Fruit fly (Drosophila melanogaster) whole organism, embryonic: ENCODE results near the gene GAPsec.

Experiments
- CG10267 ChIP-seq: fragments of 200-800 bp; sonication (Bioruptor generic); optimal IDR thresholded peaks from 2 replicates; lab custom pipeline; 2018; ENCODE audit warnings: missing biosample characterization, mild to moderate bottlenecking, missing genetic modification characterization, moderate library complexity
- CG10654 ChIP-seq: fragments of 200-800 bp; sonication (Bioruptor generic); optimal IDR thresholded peaks from 2 replicates; lab custom pipeline; 2016; ENCODE audit warnings: missing biosample characterization, missing genetic modification characterization
- CG11696 ChIP-seq: fragments of 200-800 bp; sonication (Bioruptor generic); IDR thresholded peaks from 2 replicates; pipeline ENCODE4 v1.3.6; 2022; ENCODE audit warnings: missing biosample characterization, missing genetic modification characterization
- CG12236 ChIP-seq: fragments of 200-800 bp; sonication (Bioruptor generic); optimal IDR thresholded peaks from 2 replicates; lab custom pipeline; 2016; ENCODE audit warnings: missing biosample characterization, missing genetic modification characterization
- CG12299 ChIP-seq: fragments of 200-800 bp; sonication (Bioruptor generic); optimal IDR thresholded peaks from 2 replicates; lab custom pipeline; 2018; ENCODE audit warnings: missing biosample characterization, mild to moderate bottlenecking, missing genetic modification characterization
- CG12391 ChIP-seq: fragments of 200-800 bp; sonication (Bioruptor generic); optimal IDR thresholded peaks from 3 replicates; lab custom pipeline; 2018; ENCODE audit warnings: missing biosample characterization, mild to moderate bottlenecking, missing genetic modification characterization, moderate library complexity
- CG12942 ChIP-seq: fragments of 200-800 bp; sonication (Bioruptor generic); optimal IDR thresholded peaks from 3 replicates; lab custom pipeline; 2016; ENCODE audit warnings: missing biosample characterization, missing genetic modification characterization
- CG13287 ChIP-seq: fragments of 200-800 bp; sonication (Bioruptor generic); IDR thresholded peaks from 2 replicates; pipeline ENCODE4 v1.3.6; 2022; ENCODE audit warnings: missing biosample characterization, missing genetic modification characterization; ENCODE audit not compliant: partially characterized antibody
- CG13296 ChIP-seq: fragments of 200-800 bp; sonication (Bioruptor generic); optimal IDR thresholded peaks from 3 replicates; lab custom pipeline; 2018; ENCODE audit warnings: missing biosample characterization, mild to moderate bottlenecking, missing genetic modification characterization
- CG17328 ChIP-seq: fragments of 200-800 bp; sonication (Bioruptor generic); IDR thresholded peaks from 2 replicates; pipeline ENCODE4 v1.3.6; 2022; ENCODE audit warnings: missing biosample characterization, missing genetic modification characterization
- CG2875 ChIP-seq: fragments of 200-800 bp; sonication (Bioruptor generic); optimal IDR thresholded peaks from 2 replicates; lab custom pipeline; 2017; ENCODE audit warnings: missing biosample characterization, mild to moderate bottlenecking, missing genetic modification characterization, missing genetic modification reagents
- CG30431 ChIP-seq: fragments of 200-800 bp; sonication (Bioruptor generic); optimal IDR thresholded peaks from 2 replicates; lab custom pipeline; 2017; ENCODE audit warnings: missing biosample characterization, missing genetic modification characterization
- CG32767 ChIP-seq: fragments of 200-800 bp; sonication (Bioruptor generic); IDR thresholded peaks from 2 replicates; pipeline ENCODE4 v1.3.6; 2022; ENCODE audit warnings: missing biosample characterization, missing genetic modification characterization
- CG33557 ChIP-seq: fragments of 200-800 bp; sonication (Bioruptor generic); optimal IDR thresholded peaks from 2 replicates; lab custom pipeline; 2019; ENCODE audit warnings: missing biosample characterization, mild to moderate bottlenecking, missing genetic modification characterization, moderate library complexity
- CG4617 ChIP-seq: fragments of 200-800 bp; sonication (Bioruptor generic); optimal IDR thresholded peaks from 3 replicates; lab custom pipeline; 2016; ENCODE audit warnings: missing biosample characterization, missing genetic modification characterization, borderline replicate concordance
- CG6791 ChIP-seq: fragments of 200-800 bp; sonication (Bioruptor generic); IDR thresholded peaks from 3 replicates; pipeline ENCODE4 v1.3.6; 2022; ENCODE audit warnings: missing biosample characterization, missing genetic modification characterization; ENCODE audit not compliant: partially characterized antibody
- CG6813 ChIP-seq: fragments of 200-800 bp; sonication (Bioruptor generic); optimal IDR thresholded peaks from 2 replicates; lab custom pipeline; 2017; ENCODE audit warnings: missing biosample characterization, missing genetic modification characterization, mild to moderate bottlenecking, moderate library complexity, missing genetic modification reagents
- CG8290 ChIP-seq, 3 experiments: fragments of 200-800 bp; sonication (Bioruptor generic); optimal IDR thresholded peaks; 2 replicates each; lab custom pipeline; 2016 to 2019; ENCODE audit warnings: missing biosample characterization in 3 of 3, missing genetic modification characterization in 3 of 3, mild to moderate bottlenecking in 2 of 3, moderate library complexity in 1 of 3
- CG8924 ChIP-seq: fragments of 200-800 bp; optimal IDR thresholded peaks from 3 replicates; lab custom pipeline; 2019; ENCODE audit warnings: missing biosample characterization, mild to moderate bottlenecking, missing genetic modification characterization, moderate library complexity
- CG9215 ChIP-seq: fragments of 200-800 bp; sonication (Bioruptor generic); IDR thresholded peaks from 2 replicates; pipeline ENCODE4 v1.3.6; 2022; ENCODE audit warnings: missing biosample characterization, missing genetic modification characterization
- CG9437 ChIP-seq: fragments of 200-800 bp; sonication (Bioruptor generic); optimal IDR thresholded peaks from 2 replicates; lab custom pipeline; 2018; ENCODE audit warnings: missing biosample characterization, mild to moderate bottlenecking, missing genetic modification characterization
- CG9797 ChIP-seq: fragments of 200-800 bp; sonication (Bioruptor generic); optimal IDR thresholded peaks from 3 replicates; lab custom pipeline; 2018; ENCODE audit warnings: missing biosample characterization, mild to moderate bottlenecking, missing genetic modification characterization
- CkIIα-i1 ChIP-seq: fragments of 200-800 bp; sonication (Bioruptor generic); IDR thresholded peaks from 2 replicates; pipeline ENCODE4 v1.3.6; 2022; ENCODE audit warnings: missing biosample characterization, missing genetic modification characterization
- Dp ChIP-seq: fragments of 200-800 bp; sonication (Bioruptor generic); optimal IDR thresholded peaks from 2 replicates; lab custom pipeline; 2018; ENCODE audit warnings: missing biosample characterization, mild to moderate bottlenecking, missing genetic modification characterization, moderate library complexity
- E2f2 ChIP-seq: fragments of 200-800 bp; sonication (Bioruptor generic); IDR thresholded peaks from 2 replicates; pipeline ENCODE4 v1.3.6; 2022; ENCODE audit warnings: missing biosample characterization, missing genetic modification characterization
- Lim3 ChIP-seq: fragments of 200-800 bp; sonication (Bioruptor generic); IDR thresholded peaks from 2 replicates; pipeline ENCODE4 v1.3.6; 2022; ENCODE audit warnings: missing biosample characterization, missing genetic modification characterization
- MESR4 ChIP-seq: fragments of 200-800 bp; sonication (Bioruptor generic); optimal IDR thresholded peaks from 2 replicates; lab custom pipeline; 2018; ENCODE audit warnings: missing biosample characterization, mild to moderate bottlenecking, missing genetic modification characterization, moderate library complexity
- Rx ChIP-seq: fragments of 200-800 bp; sonication (Bioruptor generic); IDR thresholded peaks from 2 replicates; pipeline ENCODE4 v1.3.6; 2022; ENCODE audit warnings: missing biosample characterization, missing genetic modification characterization
- Sin3A ChIP-seq: fragments of >200 bp; optimal IDR thresholded peaks from 2 replicates; lab custom pipeline; 2018
- ara ChIP-seq: fragments of 200-800 bp; sonication (Bioruptor generic); IDR thresholded peaks from 2 replicates; pipeline ENCODE4 v1.3.6; 2022; ENCODE audit warnings: missing biosample characterization, missing genetic modification characterization
- az2 ChIP-seq: fragments of 200-800 bp; sonication (Bioruptor generic); optimal IDR thresholded peaks from 3 replicates; lab custom pipeline; 2016; ENCODE audit warnings: missing biosample characterization, missing genetic modification characterization
- cato ChIP-seq: fragments of 200-800 bp; sonication (Bioruptor generic); optimal IDR thresholded peaks from 2 replicates; lab custom pipeline; 2016; ENCODE audit warnings: missing biosample characterization, missing genetic modification characterization, borderline replicate concordance
- chn ChIP-seq: fragments of 200-800 bp; sonication (Bioruptor generic); optimal IDR thresholded peaks from 2 replicates; lab custom pipeline; 2016; ENCODE audit warnings: missing biosample characterization, missing genetic modification characterization
- crp ChIP-seq, 2 experiments: fragments of 200-800 bp; sonication (Bioruptor generic); optimal IDR thresholded peaks; 2 replicates in 1 of 2; 3 replicates in 1 of 2; lab custom pipeline; 2017; ENCODE audit warnings: missing biosample characterization in 2 of 2, missing genetic modification characterization in 2 of 2, mild to moderate bottlenecking in 1 of 2, moderate library complexity in 1 of 2
- dpn ChIP-seq, 2 experiments: fragments of 200-800 bp; sonication (Bioruptor generic); optimal IDR thresholded peaks; 3 replicates each; lab custom pipeline; 2016; ENCODE audit warnings: missing biosample characterization in 2 of 2, missing genetic modification characterization in 2 of 2
- gfzf ChIP-seq: fragments of 200-800 bp; sonication (Bioruptor generic); optimal IDR thresholded peaks from 2 replicates; lab custom pipeline; 2016; ENCODE audit warnings: missing biosample characterization, mild to moderate bottlenecking, missing genetic modification characterization, moderate library complexity
- kah ChIP-seq: fragments of 200-800 bp; sonication (Bioruptor generic); optimal IDR thresholded peaks from 2 replicates; lab custom pipeline; 2018; ENCODE audit warnings: missing biosample characterization, mild to moderate bottlenecking, missing genetic modification characterization
- lilli ChIP-seq: fragments of 200-800 bp; sonication (Bioruptor generic); optimal IDR thresholded peaks from 3 replicates; lab custom pipeline; 2016; ENCODE audit warnings: missing biosample characterization, missing genetic modification characterization
- nerfin-1 ChIP-seq: fragments of 200-800 bp; sonication (Bioruptor generic); optimal IDR thresholded peaks from 3 replicates; lab custom pipeline; 2019; ENCODE audit warnings: missing biosample characterization, mild to moderate bottlenecking, missing genetic modification characterization, moderate library complexity
- oc ChIP-seq: fragments of 200-800 bp; sonication (Bioruptor generic); optimal IDR thresholded peaks from 2 replicates; lab custom pipeline; 2018; ENCODE audit warnings: missing biosample characterization, mild to moderate bottlenecking, missing genetic modification characterization, moderate library complexity
- peb ChIP-seq: fragments of 200-800 bp; sonication (Bioruptor generic); IDR thresholded peaks from 2 replicates; pipeline ENCODE4 v1.3.6; 2022; ENCODE audit warnings: missing biosample characterization, missing genetic modification characterization
- pum ChIP-seq: fragments of 200-800 bp; sonication (Bioruptor generic); optimal IDR thresholded peaks from 2 replicates; lab custom pipeline; 2016; ENCODE audit warnings: missing biosample characterization, missing genetic modification characterization
- row ChIP-seq: fragments of 200-800 bp; sonication (Bioruptor generic); IDR thresholded peaks from 3 replicates; pipeline ENCODE4 v1.3.6; 2022; ENCODE audit warnings: missing biosample characterization, missing genetic modification characterization
- sens-2 ChIP-seq: fragments of 200-800 bp; sonication (Bioruptor generic); IDR thresholded peaks from 2 replicates; pipeline ENCODE4 v1.3.6; 2022; ENCODE audit warnings: missing biosample characterization, missing genetic modification characterization
- sima ChIP-seq: fragments of 200-800 bp; sonication (Bioruptor generic); optimal IDR thresholded peaks from 2 replicates; lab custom pipeline; 2016; ENCODE audit warnings: missing biosample characterization, missing genetic modification characterization
- sr ChIP-seq: fragments of 200-800 bp; sonication (Bioruptor generic); IDR thresholded peaks from 3 replicates; pipeline ENCODE4 v1.3.6; 2022; ENCODE audit warnings: missing biosample characterization, missing genetic modification characterization
- sug ChIP-seq: fragments of 200-800 bp; optimal IDR thresholded peaks from 2 replicates; lab custom pipeline; 2019; ENCODE audit warnings: missing biosample characterization, mild to moderate bottlenecking, missing genetic modification characterization, moderate library complexity
- trh ChIP-seq: fragments of 200-800 bp; sonication (Bioruptor generic); optimal IDR thresholded peaks from 2 replicates; lab custom pipeline; 2016; ENCODE audit warnings: missing biosample characterization, missing genetic modification characterization

The GAPsec gene

DNA sequence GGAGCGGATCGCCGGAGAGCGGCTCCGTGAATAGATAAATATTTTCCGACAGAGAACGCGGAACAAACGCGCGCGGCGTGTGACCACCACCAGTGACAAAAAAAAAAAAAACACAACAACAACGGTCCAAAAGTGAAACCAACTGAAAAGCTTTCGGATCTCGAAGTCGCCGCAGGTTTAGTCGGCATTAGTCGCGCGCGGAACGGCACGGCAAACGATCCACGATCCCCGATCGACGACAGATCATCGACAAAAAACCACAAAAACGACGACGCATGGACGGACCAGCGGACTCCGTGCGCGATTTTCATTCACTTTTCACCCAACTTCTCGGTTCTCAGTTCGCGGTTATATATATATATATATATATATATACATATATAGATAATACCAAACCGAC is 45.2 kb downstream of the GAPsec start (continued):
- TF ChIP-seq CG12942 (GFP tag; lab: Kevin White, UChicago) (no peak), CG6813 (GFP tag; lab: Kevin White, UChicago) (no peak), CG4617 (GFP tag; lab: Kevin White, UChicago) (no peak), Dp (GFP tag; lab: Kevin White, UChicago) (no peak), CG17328 (GFP tag; lab: Robert Waterston, UW) (no peak), cato (GFP tag; lab: Kevin White, UChicago) (no peak), sima (GFP tag; lab: Kevin White, UChicago) (no peak), Sin3A (lab: Kevin White, UChicago) (no peak), peb (GFP tag; lab: Robert Waterston, UW) (no peak), Rx (GFP tag; lab: Robert Waterston, UW) (no peak), chn (GFP tag; lab: Kevin White, UChicago) (no peak), az2 (GFP tag; lab: Kevin White, UChicago) (no peak), ara (GFP tag; lab: Robert Waterston, UW) (no peak), CG13296 (GFP tag; lab: Kevin White, UChicago) (no peak), CG8924 (no peak), CG2875 (no peak), CG10654 (GFP tag; lab: Kevin White, UChicago) (no peak), CG30431 (GFP tag; lab: Kevin White, UChicago) (no peak), sug (tag; lab: Kevin White, UChicago) (peak; percentile 16), pum (GFP tag; lab: Kevin White, UChicago) (no peak), CG6791 (GFP tag; lab: Robert Waterston, UW) (no peak), trh (GFP tag; lab: Kevin White, UChicago) (no peak), oc (no peak), CG32767 (GFP tag; lab: Robert Waterston, UW) (no peak)
- TF ChIP-seq, all 482 proteins: peak for 22

DNA sequence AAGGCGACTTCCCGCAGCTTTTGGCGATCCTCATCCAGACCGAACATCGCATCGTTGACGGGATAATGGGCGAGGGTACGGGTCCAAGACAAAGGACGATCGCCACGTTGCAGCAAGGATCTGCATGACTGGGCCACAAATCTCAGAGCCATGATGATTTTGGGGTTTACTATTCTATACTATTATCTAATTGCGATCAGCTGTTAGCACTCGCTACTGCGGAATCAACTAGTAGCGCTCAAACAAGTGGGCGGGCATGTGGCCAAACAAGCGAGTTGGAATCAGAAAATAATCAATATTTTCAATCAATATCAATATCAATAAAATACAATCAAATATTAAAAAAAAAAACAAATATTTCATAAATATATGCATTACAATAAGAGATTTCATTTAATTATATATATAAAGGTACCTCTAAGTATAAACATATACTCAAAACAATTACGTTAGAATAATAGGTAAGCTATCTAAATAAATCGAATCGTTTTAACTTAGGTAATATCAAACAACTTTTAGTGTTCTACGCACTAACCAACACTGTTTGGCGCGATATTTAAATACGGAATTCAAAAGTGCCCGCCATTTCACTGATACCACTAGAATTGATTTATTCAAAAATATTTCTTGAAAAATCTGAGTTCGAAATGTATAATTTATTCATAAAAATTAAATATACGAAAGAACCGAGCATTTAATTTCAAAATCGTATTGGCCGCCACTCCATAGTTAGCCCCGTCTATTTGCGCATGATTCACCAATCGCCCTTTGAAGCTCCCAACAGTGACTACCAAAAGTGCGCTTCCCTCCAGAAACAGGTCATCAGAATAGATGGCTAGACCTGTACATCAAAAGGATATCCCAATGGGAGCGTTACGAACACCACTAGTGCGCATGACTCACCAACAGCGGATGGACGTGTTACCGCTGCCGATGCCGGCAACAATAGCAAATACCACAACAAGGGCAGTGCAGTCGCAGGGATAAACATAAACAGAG is 47.6 kb downstream of the GAPsec start, which contains the start of the genes CG6638 and CG43078:
TSS of gene CG6638 (minus strand) at position 235 of the 999 bp plus-strand sequence.
TSS of gene CG43078 (plus strand) at position 965 of the 999 bp plus-strand sequence.
- TF ChIP-seq CG11696 (GFP tag; lab: Robert Waterston, UW) (no peak), Lim3 (no peak), nerfin-1 (no peak), lilli (GFP tag; lab: Kevin White, UChicago) (peak; percentile 38), CG8290 (GFP tag; optimal IDR thresholded peaks at IDR 0.05; lab: Kevin White, UChicago) (peak; percentile 48), CG8290 (tag; optimal IDR thresholded peaks at IDR 0.05; lab: Kevin White, UChicago) (no peak), CG12236 (GFP tag; lab: Kevin White, UChicago) (no peak), CG13287 (GFP tag; lab: Robert Waterston, UW) (0 out of 2 replicates have a peak, but pooled peaks have one; percentile 9), sens-2 (GFP tag; lab: Robert Waterston, UW) (no peak), gfzf (GFP tag; lab: Kevin White, UChicago) (peak; percentile 39), crp (GFP tag; optimal IDR thresholded peaks at IDR 0.05; lab: Kevin White, UChicago) (peak in 1 of 2 experiments; percentile 82), MESR4 (GFP tag; lab: Kevin White, UChicago) (peak; percentile 67), kah (GFP tag; lab: Kevin White, UChicago) (peak; percentile 96), dpn (GFP tag; optimal IDR thresholded peaks at IDR 0.05; lab: Kevin White, UChicago) (peak in 1 of 2 experiments; percentile 12), row (GFP tag; lab: Robert Waterston, UW) (peak; percentile 30; the same call in 1 of the 3 replicates), CG9215 (GFP tag; lab: Robert Waterston, UW) (no peak), CG9797 (GFP tag; lab: Kevin White, UChicago) (peak; percentile 7), CG12391 (tag; lab: Kevin White, UChicago) (peak; percentile 48), E2f2 (GFP tag; lab: Robert Waterston, UW) (peak; percentile 91), CkIIα-i1 (GFP tag; lab: Robert Waterston, UW) (no peak), CG33557 (no peak), CG12299 (tag; lab: Kevin White, UChicago) (no peak), sr (GFP tag; lab: Robert Waterston, UW) (peak; percentile 57; the same call in 2 of the 3 replicates), CG9437 (GFP tag; lab: Kevin White, UChicago) (peak; percentile 0), CG10267 (tag; lab: Kevin White, UChicago) (peak; percentile 87)
